Worm (Caenorhabditis elegans): ENCODE data around the gene R09A8.1.

The R09A8.1 gene

ce11 chrX:12645846-12646245 is 32.3 kb downstream of the R09A8.1 start:
- TF ChIP-seq hlh-26 (GFP tag; conservative IDR thresholded peaks at IDR 0.05): no peak
- no peak for TF ChIP-seq ama-1 (optimal IDR thresholded peaks at IDR 0.05)
- no peak for TF ChIP-seq ama-1 (GFP tag; optimal IDR thresholded peaks at IDR 0.05)
- no peak for TF ChIP-seq F57A8.1 (GFP tag; optimal IDR thresholded peaks at IDR 0.05)
- no peak for TF ChIP-seq ztf-28 (GFP tag; IDR thresholded peaks at IDR 0.05)
- TF ChIP-seq lin-40 (tag; optimal IDR thresholded peaks at IDR 0.05): no peak
- no peak for TF ChIP-seq ceh-100 (GFP tag; IDR thresholded peaks at IDR 0.05)
- no peak for TF ChIP-seq F57C9.4 (tag; optimal IDR thresholded peaks at IDR 0.05)
- no peak for TF ChIP-seq efl-1 (GFP tag; optimal IDR thresholded peaks at IDR 0.05)
- no peak for TF ChIP-seq C17E4.6 (GFP tag; IDR thresholded peaks at IDR 0.05)
- TF ChIP-seq F49E8.2 (tag; optimal IDR thresholded peaks at IDR 0.05; ENCODE audit: insufficient read depth): no peak
- TF ChIP-seq K12H6.12 (tag; optimal IDR thresholded peaks at IDR 0.05): no peak
- no peak for TF ChIP-seq aptf-3 (GFP tag; IDR thresholded peaks at IDR 0.05)
- TF ChIP-seq atf-7 (tag; optimal IDR thresholded peaks at IDR 0.05): no peak

- no peak for TF ChIP-seq ztf-18 (tag; optimal IDR thresholded peaks at IDR 0.05)
- TF ChIP-seq die-1 (tag; optimal IDR thresholded peaks at IDR 0.05): no peak
- no peak for TF ChIP-seq attf-3 (GFP tag; conservative IDR thresholded peaks at IDR 0.05)
- no peak for TF ChIP-seq tbx-9 (tag; optimal IDR thresholded peaks at IDR 0.05; ENCODE audit: borderline replicate concordance)
- TF ChIP-seq nhr-27 (tag; optimal IDR thresholded peaks at IDR 0.05): no peak
- no peak for TF ChIP-seq madf-6 (GFP tag; IDR thresholded peaks at IDR 0.05)
These were observed 33.1 kb downstream of the R09A8.1 start, which contains the start of gene zmp-5 for ce11 chrX:12646546-12647167. Gene zmp-5 (plus strand): TSS chrX:12647117.

ce11 chrX:12655339-12655875 is 41.9 kb downstream of the R09A8.1 start:
- peak; percentile 75; the same call in 1 of the 2 replicates for TF ChIP-seq sea-2 (GFP tag; IDR thresholded peaks at IDR 0.05)
- TF ChIP-seq zfh-2 (GFP tag; conservative IDR thresholded peaks at IDR 0.05): peak; percentile 97
- TF ChIP-seq egrh-3 (GFP tag; IDR thresholded peaks at IDR 0.05): peak; percentile 67; the same call in 1 of the 2 replicates
- no peak for TF ChIP-seq hrde-1 (tag; optimal IDR thresholded peaks at IDR 0.05; ENCODE audit: borderline replicate concordance)
- no peak for TF ChIP-seq C17E4.6 (GFP tag; IDR thresholded peaks at IDR 0.05)
- TF ChIP-seq F33H1.4 (GFP tag; IDR thresholded peaks at IDR 0.05): no peak
- TF ChIP-seq aptf-3 (GFP tag; IDR thresholded peaks at IDR 0.05): no peak
- TF ChIP-seq efl-1 (GFP tag; optimal IDR thresholded peaks at IDR 0.05): no peak
- TF ChIP-seq K12H6.12 (tag; optimal IDR thresholded peaks at IDR 0.05): peak; percentile 3
- TF ChIP-seq mxl-1 (tag; optimal IDR thresholded peaks at IDR 0.05): no peak
- peak; percentile 2 for TF ChIP-seq chd-7 (tag; optimal IDR thresholded peaks at IDR 0.05)
- TF ChIP-seq lsy-27 (tag; optimal IDR thresholded peaks at IDR 0.05; ENCODE audit: borderline replicate concordance, insufficient read depth): no peak
- no peak for TF ChIP-seq pha-4 (tag; optimal IDR thresholded peaks at IDR 0.05)
- no peak for TF ChIP-seq somi-1 (GFP tag; optimal IDR thresholded peaks at IDR 0.05)
- no peak for TF ChIP-seq cebp-1 (GFP tag; IDR thresholded peaks at IDR 0.05)
- TF ChIP-seq cebp-1 (tag; optimal IDR thresholded peaks at IDR 0.05): no peak
- TF ChIP-seq xnd-1 (tag; optimal IDR thresholded peaks at IDR 0.05): no peak
- no peak for TF ChIP-seq rcor-1 (GFP tag; IDR thresholded peaks at IDR 0.05)
- TF ChIP-seq D2030.7 (GFP tag; IDR thresholded peaks at IDR 0.05): peak; percentile 12; the same call in 1 of the 2 replicates
- TF ChIP-seq madf-6 (GFP tag; IDR thresholded peaks at IDR 0.05): no peak
- TF ChIP-seq attf-3 (GFP tag; conservative IDR thresholded peaks at IDR 0.05): no peak
- peak; percentile 3 for TF ChIP-seq sptf-2 (GFP tag; optimal IDR thresholded peaks at IDR 0.05)
- TF ChIP-seq ekl-4 (GFP tag; IDR thresholded peaks at IDR 0.05): no peak
- peak; percentile 16 for TF ChIP-seq madf-10 (tag; optimal IDR thresholded peaks at IDR 0.05)
- TF ChIP-seq nfyb-1 (GFP tag; IDR thresholded peaks at IDR 0.05): peak; percentile 46; the same call in 1 of the 2 replicates
- peak; percentile 52 for TF ChIP-seq dox-1 (GFP tag; IDR thresholded peaks at IDR 0.05)
